Worm (Caenorhabditis elegans) whole organism, L4 larva: ENCODE measurements around the gene ddl-1.

ENCODE experiments used
- nhr-11 ChIP-seq: fragments of 150-350 bp; optimal IDR thresholded peaks from 2 replicates; lab custom pipeline; 2014; ENCODE audit warnings: missing biosample characterization, missing genetic modification characterization
- pha-4 ChIP-seq, 2 experiments: fragments of 150-350 bp in 1 of 2; fragments of 200-800 bp in 1 of 2; sonication (Bioruptor generic) in 1 of 2; IDR thresholded peaks in 1 of 2; optimal IDR thresholded peaks in 1 of 2; 2 replicates each; pipeline versions ENCODE4 v1.3.6 to Lab custom; 2014 to 2022; ENCODE audit warnings: missing genetic modification characterization in 2 of 2, missing genetic modification reagents in 2 of 2, missing biosample characterization in 1 of 2, missing compliant biosample characterization in 1 of 2
- unc-62 ChIP-seq, 3 experiments: fragments of 150-350 bp in 1 of 3; sonication (generic microtip); optimal IDR thresholded peaks in 2 of 3; peaks in 1 of 3; 1 replicate in 1 of 3; 2 replicates in 2 of 3; lab custom pipeline; 2014 to 2017; ENCODE audit warnings: missing biosample characterization in 3 of 3, missing genetic modification characterization in 3 of 3, missing genetic modification reagents in 3 of 3, missing genotype in 1 of 3

DNA sequence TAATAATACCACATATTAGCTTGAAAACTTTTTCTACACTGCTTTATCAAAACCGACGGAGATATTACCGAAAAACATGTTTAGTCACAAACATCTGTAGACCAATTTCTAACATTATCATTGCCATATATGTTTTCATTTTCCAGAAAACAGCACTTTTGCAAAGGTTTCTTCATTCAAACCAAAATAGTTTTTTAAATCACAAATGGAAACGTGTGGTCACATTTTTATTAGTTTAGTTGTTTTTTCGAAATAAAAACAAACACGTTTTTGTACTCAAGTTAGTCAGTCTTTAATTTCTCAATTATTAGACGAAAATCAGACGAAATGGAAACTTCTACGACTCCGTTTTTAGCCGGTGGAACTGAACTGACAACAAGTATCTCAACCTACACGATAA is 10.1 kb downstream of the ddl-1 start, which contains the start of gene F59E12.3:
- TF ChIP-seq nhr-11: no peak
- TF ChIP-seq unc-62 (GFP tag; optimal IDR thresholded peaks at IDR 0.05 in 1 of 2; lab: Kevin White, UChicago): no peak
- no peak for TF ChIP-seq unc-62 (tag; optimal IDR thresholded peaks at IDR 0.05; lab: Kevin White, UChicago)
- TF ChIP-seq pha-4 (GFP tag; IDR thresholded peaks at IDR 0.05; lab: Robert Waterston, UW): no peak
- no peak for TF ChIP-seq pha-4 (tag; optimal IDR thresholded peaks at IDR 0.05; lab: Kevin White, UChicago)
